Fruit fly (Drosophila melanogaster): ENCODE measurements around the gene Tm1.

The Tm1 gene

dm6 chr3R:15262710-15263672 is 15.0 kb upstream of the Tm1 start, which contains the start of the genes eIF2gamma and Set (continued):
- TF ChIP-seq Jra (GFP tag; optimal IDR thresholded peaks at IDR 0.05) (no peak), ey (GFP tag; optimal IDR thresholded peaks at IDR 0.05) (peak; percentile 42), Dfd (GFP tag; optimal IDR thresholded peaks at IDR 0.05) (no peak), OdsH (GFP tag; optimal IDR thresholded peaks at IDR 0.05) (peak; percentile 21), fru (GFP tag; optimal IDR thresholded peaks at IDR 0.05) (no peak), dmrt93B (GFP tag; optimal IDR thresholded peaks at IDR 0.05) (no peak), N (GFP tag; optimal IDR thresholded peaks at IDR 0.05) (no peak), rgr (GFP tag; optimal IDR thresholded peaks at IDR 0.05) (no peak), sv (GFP tag; optimal IDR thresholded peaks at IDR 0.05) (no peak), foxo (GFP tag; optimal IDR thresholded peaks at IDR 0.05) (no peak)

DNA sequence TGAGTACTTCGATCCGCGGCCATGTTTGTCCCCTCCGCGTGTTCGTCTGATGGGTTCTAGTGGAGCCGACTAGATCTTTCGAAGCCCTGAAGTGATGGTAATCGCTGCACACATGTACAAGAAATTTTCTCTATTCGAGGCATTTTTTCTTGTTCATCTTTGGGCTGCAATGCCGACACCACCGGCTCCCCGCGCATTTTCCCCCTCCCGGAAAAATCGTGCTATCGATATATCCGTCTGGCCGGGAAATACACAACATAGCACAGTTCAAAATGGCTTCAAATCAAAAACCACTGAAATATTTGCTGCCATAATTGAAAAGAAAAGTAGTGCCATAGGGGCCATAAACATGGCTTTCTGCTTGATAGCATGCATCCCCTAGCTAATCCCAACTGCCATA is 14.1 kb upstream of the Tm1 start:
- TF ChIP-seq Sp1 (GFP tag; optimal IDR thresholded peaks at IDR 0.05) = no peak
- TF ChIP-seq Hr83 (GFP tag; optimal IDR thresholded peaks at IDR 0.05; ENCODE audit: poor library complexity, severe bottlenecking) = no peak
- TF ChIP-seq OdsH (GFP tag; optimal IDR thresholded peaks at IDR 0.05) = no peak
- TF ChIP-seq sage (GFP tag; optimal IDR thresholded peaks at IDR 0.05) = no peak

DNA sequence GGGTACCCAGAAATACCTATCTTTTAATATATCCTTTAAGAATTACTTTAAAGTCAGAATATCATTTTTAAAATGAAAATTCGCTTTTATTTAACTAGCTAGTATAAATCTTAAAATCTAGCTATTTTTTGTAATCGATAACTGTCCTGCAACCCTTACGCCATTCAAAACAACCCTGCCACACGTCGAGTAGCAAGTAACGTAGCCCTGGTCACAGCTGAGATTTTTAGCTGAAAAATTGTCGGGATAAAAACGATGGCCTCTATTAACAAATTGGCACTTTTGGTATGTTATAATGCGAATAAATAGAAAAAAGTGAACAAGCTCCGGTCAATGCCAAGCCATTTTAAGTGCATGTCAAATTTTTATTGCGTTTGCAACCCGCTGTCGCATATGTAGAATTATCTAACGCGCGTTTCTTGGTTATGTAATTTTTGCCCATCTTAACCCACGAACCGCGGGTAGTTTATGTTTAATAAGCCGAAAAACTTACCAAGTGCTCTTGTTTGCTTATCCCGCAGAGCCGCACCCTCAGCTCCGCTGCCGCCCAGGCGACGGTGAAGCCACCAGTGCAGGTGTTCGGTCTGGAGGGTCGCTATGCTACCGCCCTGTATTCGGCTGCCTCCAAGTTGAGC is 12.5 kb upstream of the Tm1 start, which contains the start of gene ATPsynO:
ATPsynO (plus strand) TSS at position 186 of the 635 bp plus-strand sequence.
- no peak for TF ChIP-seq N (GFP tag; optimal IDR thresholded peaks at IDR 0.05)
- no peak for TF ChIP-seq Rel (GFP tag; optimal IDR thresholded peaks at IDR 0.05)
- peak; percentile 43 for TF ChIP-seq Rel (tag; optimal IDR thresholded peaks at IDR 0.05)
- peak; percentile 27 for TF ChIP-seq HLH106 (tag; optimal IDR thresholded peaks at IDR 0.05)
- TF ChIP-seq Myc (optimal IDR thresholded peaks at IDR 0.05) = peak; percentile 73
- TF ChIP-seq Sp1 (GFP tag; optimal IDR thresholded peaks at IDR 0.05) = peak; percentile 28

dm6 chr3R:15268426-15268825 is 9.6 kb upstream of the Tm1 start, which contains the start of the genes CG14864 and Zip88E:
Gene CG14864, minus strand, starts transcription at chr3R:15268538.
Gene Zip88E, plus strand, starts transcription at chr3R:15268662.
- no peak for TF ChIP-seq CrebA (GFP tag; optimal IDR thresholded peaks at IDR 0.05; ENCODE audit: borderline replicate concordance)
- peak; percentile 22 for TF ChIP-seq Hr83 (GFP tag; optimal IDR thresholded peaks at IDR 0.05; ENCODE audit: poor library complexity, severe bottlenecking)

DNA sequence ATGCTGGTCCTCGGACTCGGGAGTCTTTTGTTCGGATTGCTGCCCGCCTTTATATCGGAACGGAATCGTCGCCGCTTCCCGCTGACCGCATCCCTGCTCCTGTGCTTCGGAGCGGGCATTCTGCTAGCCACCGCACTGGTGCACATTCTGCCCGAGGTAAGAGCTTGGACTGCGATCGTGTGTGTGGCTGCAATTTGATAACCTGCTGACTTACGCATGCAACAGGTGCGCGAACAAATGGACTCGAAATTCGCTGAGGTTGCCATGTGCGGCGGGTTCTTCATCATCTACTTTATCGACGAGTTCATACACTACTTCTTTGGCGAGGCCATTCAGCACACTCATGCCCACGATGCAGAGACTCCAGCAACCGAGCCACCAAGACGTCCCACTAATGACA is 9.2 kb upstream of the Tm1 start:
- no peak for TF ChIP-seq GATAd (GFP tag; optimal IDR thresholded peaks at IDR 0.05)
- no peak for TF ChIP-seq foxo (GFP tag; optimal IDR thresholded peaks at IDR 0.05)
- no peak for TF ChIP-seq Hr83 (GFP tag; optimal IDR thresholded peaks at IDR 0.05; ENCODE audit: poor library complexity, severe bottlenecking)
- no peak for TF ChIP-seq Myc (optimal IDR thresholded peaks at IDR 0.05)
- TF ChIP-seq rgr (GFP tag; optimal IDR thresholded peaks at IDR 0.05) = no peak
- TF ChIP-seq Dfd (GFP tag; optimal IDR thresholded peaks at IDR 0.05) = no peak

dm6 chr3R:15275158-15275623 is 2.8 kb upstream of the Tm1 start, which contains the start of the genes Cp190 and CG4338:
Gene Cp190, minus strand, starts transcription at chr3R:15275241.
Gene CG4338, plus strand, starts transcription at chr3R:15275522.
- TF ChIP-seq woc (GFP tag; optimal IDR thresholded peaks at IDR 0.05) = peak; percentile 97
- peak; percentile 97 for TF ChIP-seq h (GFP tag; optimal IDR thresholded peaks at IDR 0.05)
- peak; percentile 97 for TF ChIP-seq dmrt93B (GFP tag; optimal IDR thresholded peaks at IDR 0.05)
- no peak for TF ChIP-seq dl (GFP tag; optimal IDR thresholded peaks at IDR 0.05; ENCODE audit: insufficient read depth in 1 of 2, partially characterized antibody in 2 of 2)
- TF ChIP-seq Jra (GFP tag; optimal IDR thresholded peaks at IDR 0.05) = peak; percentile 80
- no peak for TF ChIP-seq Dfd (GFP tag; optimal IDR thresholded peaks at IDR 0.05)
- TF ChIP-seq GATAd (GFP tag; optimal IDR thresholded peaks at IDR 0.05) = no peak
- TF ChIP-seq ey (GFP tag; optimal IDR thresholded peaks at IDR 0.05) = peak; percentile 95
- peak; percentile 96 for TF ChIP-seq OdsH (GFP tag; optimal IDR thresholded peaks at IDR 0.05)
- peak; percentile 34 for TF ChIP-seq Myc (optimal IDR thresholded peaks at IDR 0.05)
- peak; percentile 94 for TF ChIP-seq br (GFP tag; optimal IDR thresholded peaks at IDR 0.05)
- TF ChIP-seq fru (GFP tag; optimal IDR thresholded peaks at IDR 0.05) = peak; percentile 96
- TF ChIP-seq CG9705 (GFP tag; optimal IDR thresholded peaks at IDR 0.05) = peak; percentile 98
- TF ChIP-seq pan (optimal IDR thresholded peaks at IDR 0.05) = no peak
- TF ChIP-seq jim (GFP tag; optimal IDR thresholded peaks at IDR 0.05) = no peak
- TF ChIP-seq CrebA (GFP tag; optimal IDR thresholded peaks at IDR 0.05; ENCODE audit: borderline replicate concordance) = no peak
- no peak for TF ChIP-seq usp (GFP tag; optimal IDR thresholded peaks at IDR 0.05)
- TF ChIP-seq sv (GFP tag; optimal IDR thresholded peaks at IDR 0.05) = peak; percentile 92
- TF ChIP-seq Rel (GFP tag; optimal IDR thresholded peaks at IDR 0.05) = peak; percentile 78
- peak; percentile 92 for TF ChIP-seq Rel (tag; optimal IDR thresholded peaks at IDR 0.05)
- TF ChIP-seq Mio (GFP tag; optimal IDR thresholded peaks at IDR 0.05) = peak; percentile 48
- peak; percentile 64 to 98 for TF ChIP-seq foxo (GFP tag; optimal IDR thresholded peaks at IDR 0.05)
- no peak for TF ChIP-seq brk (GFP tag; optimal IDR thresholded peaks at IDR 0.05)
- no peak for TF ChIP-seq Vsx2 (GFP tag; optimal IDR thresholded peaks at IDR 0.05; ENCODE audit: partially characterized antibody)
- TF ChIP-seq Hnf4 (GFP tag; optimal IDR thresholded peaks at IDR 0.05) = no peak
- no peak for TF ChIP-seq lola (GFP tag; optimal IDR thresholded peaks at IDR 0.05)
- peak; percentile 98 for TF ChIP-seq rgr (GFP tag; optimal IDR thresholded peaks at IDR 0.05)
- no peak for TF ChIP-seq Abd-B (GFP tag; optimal IDR thresholded peaks at IDR 0.05)
- no peak for TF ChIP-seq Hr78 (GFP tag; optimal IDR thresholded peaks at IDR 0.05)

Data from whole organism, wandering third instar larva.